Fruit fly (Drosophila melanogaster) whole organism, embryonic: ENCODE data around the gene Dsp1.

Experiments used
- Ada2b ChIP-seq: fragments of 200-800 bp; sonication (Bioruptor generic); IDR thresholded peaks from 2 replicates; pipeline ENCODE4 v1.3.6; 2022; ENCODE audit warnings: missing biosample characterization, missing genetic modification characterization
- Adf1 ChIP-seq: fragments of 200-800 bp; sonication (Bioruptor generic); IDR thresholded peaks from 2 replicates; pipeline ENCODE4 v1.3.6; 2022; ENCODE audit warnings: missing biosample characterization, missing genetic modification characterization
- Blimp-1 ChIP-seq: fragments of 200-800 bp; sonication (Bioruptor generic); optimal IDR thresholded peaks from 3 replicates; lab custom pipeline; 2018; ENCODE audit warnings: missing biosample characterization, missing genetic modification characterization, mild to moderate bottlenecking, moderate library complexity, missing genetic modification reagents
- CG10274 ChIP-seq: fragments of 200-800 bp; sonication (Bioruptor generic); optimal IDR thresholded peaks from 3 replicates; lab custom pipeline; 2017; ENCODE audit warnings: missing biosample characterization, mild to moderate bottlenecking, missing genetic modification characterization
- CG10543 ChIP-seq: fragments of 200-800 bp; sonication (Bioruptor generic); optimal IDR thresholded peaks from 3 replicates; lab custom pipeline; 2017; ENCODE audit warnings: missing biosample characterization, mild to moderate bottlenecking, missing genetic modification characterization, moderate library complexity
- CG10959 ChIP-seq: fragments of 200-800 bp; sonication (Bioruptor generic); IDR thresholded peaks from 2 replicates; pipeline ENCODE4 v1.3.6; 2022; ENCODE audit warnings: missing biosample characterization, missing genetic modification characterization
- CG10979 ChIP-seq: fragments of 200-800 bp; sonication (Bioruptor generic); optimal IDR thresholded peaks from 2 replicates; lab custom pipeline; 2018; ENCODE audit warnings: missing biosample characterization, mild to moderate bottlenecking, missing genetic modification characterization, moderate library complexity
- CG12071 ChIP-seq: fragments of 200-800 bp; sonication (Bioruptor generic); optimal IDR thresholded peaks from 3 replicates; lab custom pipeline; 2018; ENCODE audit warnings: missing biosample characterization, mild to moderate bottlenecking, missing genetic modification characterization
- CG14710 ChIP-seq: fragments of 200-800 bp; sonication (Bioruptor generic); optimal IDR thresholded peaks from 3 replicates; lab custom pipeline; 2019; ENCODE audit warnings: missing biosample characterization, mild to moderate bottlenecking, missing genetic modification characterization, moderate library complexity
- CG1603 ChIP-seq: fragments of 200-800 bp; sonication (Bioruptor generic); optimal IDR thresholded peaks from 2 replicates; lab custom pipeline; 2019; ENCODE audit warnings: missing biosample characterization, mild to moderate bottlenecking, missing genetic modification characterization, moderate library complexity
- CG16779 ChIP-seq: fragments of 200-800 bp; sonication (Bioruptor generic); IDR thresholded peaks from 2 replicates; pipeline ENCODE4 v1.3.6; 2022; ENCODE audit warnings: missing biosample characterization, missing genetic modification characterization
- CG17328 ChIP-seq: fragments of 200-800 bp; sonication (Bioruptor generic); IDR thresholded peaks from 2 replicates; pipeline ENCODE4 v1.3.6; 2022; ENCODE audit warnings: missing biosample characterization, missing genetic modification characterization
- CG17829 ChIP-seq: fragments of 200-800 bp; optimal IDR thresholded peaks from 2 replicates; lab custom pipeline; 2019; ENCODE audit warnings: missing biosample characterization, mild to moderate bottlenecking, missing genetic modification characterization, moderate library complexity
- CG2678 ChIP-seq: fragments of 200-800 bp; sonication (Bioruptor generic); optimal IDR thresholded peaks from 3 replicates; lab custom pipeline; 2019; ENCODE audit warnings: missing biosample characterization, mild to moderate bottlenecking, missing genetic modification characterization, moderate library complexity
- CG30020 ChIP-seq: fragments of 200-800 bp; optimal IDR thresholded peaks from 2 replicates; lab custom pipeline; 2019; ENCODE audit warnings: missing biosample characterization, mild to moderate bottlenecking, missing genetic modification characterization, moderate library complexity
- CG34224 ChIP-seq: fragments of 200-800 bp; sonication (Bioruptor generic); IDR thresholded peaks from 3 replicates; pipeline ENCODE4 v1.3.6; 2022; ENCODE audit warnings: missing biosample characterization, missing genetic modification characterization; ENCODE audit not compliant: partially characterized antibody
- CG4730 ChIP-seq: fragments of 200-800 bp; sonication (Bioruptor generic); IDR thresholded peaks from 2 replicates; pipeline ENCODE4 v1.3.6; 2022; ENCODE audit warnings: missing biosample characterization, missing genetic modification characterization
- CG9437 ChIP-seq: fragments of 200-800 bp; sonication (Bioruptor generic); optimal IDR thresholded peaks from 2 replicates; lab custom pipeline; 2018; ENCODE audit warnings: missing biosample characterization, mild to moderate bottlenecking, missing genetic modification characterization
- CoRest ChIP-seq: fragments of 200-800 bp; sonication (Bioruptor generic); optimal IDR thresholded peaks from 3 replicates; lab custom pipeline; 2018; ENCODE audit warnings: missing biosample characterization, mild to moderate bottlenecking, missing genetic modification characterization, moderate library complexity
- Doc2 ChIP-seq: fragments of 200-800 bp; sonication (Bioruptor generic); IDR thresholded peaks from 2 replicates; pipeline ENCODE4 v1.3.6; 2022; ENCODE audit warnings: missing biosample characterization, missing genetic modification characterization
- Drgx ChIP-seq: fragments of 200-800 bp; sonication (Bioruptor generic); IDR thresholded peaks from 2 replicates; pipeline ENCODE4 v1.3.6; 2022; ENCODE audit warnings: missing biosample characterization, missing genetic modification characterization
- HmgD ChIP-seq: fragments of 200-800 bp; sonication (Bioruptor generic); optimal IDR thresholded peaks from 3 replicates; lab custom pipeline; 2016; ENCODE audit warnings: missing biosample characterization, missing genetic modification characterization
- MTF-1 ChIP-seq: fragments of 200-800 bp; sonication (Bioruptor generic); optimal IDR thresholded peaks from 2 replicates; lab custom pipeline; 2018; ENCODE audit warnings: missing biosample characterization, mild to moderate bottlenecking, missing genetic modification characterization, borderline replicate concordance
- Mad ChIP-seq: fragments of 200-800 bp; sonication (Bioruptor generic); optimal IDR thresholded peaks from 2 replicates; lab custom pipeline; 2016; ENCODE audit warnings: missing biosample characterization, missing genetic modification characterization
- Mes4 ChIP-seq: fragments of 200-800 bp; sonication (Bioruptor generic); optimal IDR thresholded peaks from 2 replicates; lab custom pipeline; 2016; ENCODE audit warnings: missing biosample characterization, missing genetic modification characterization
- NK7.1 ChIP-seq: fragments of 200-800 bp; sonication (Bioruptor generic); optimal IDR thresholded peaks from 3 replicates; lab custom pipeline; 2016; ENCODE audit warnings: missing biosample characterization, missing genetic modification characterization
- Oli ChIP-seq: fragments of 200-800 bp; sonication (Bioruptor generic); optimal IDR thresholded peaks from 2 replicates; lab custom pipeline; 2018; ENCODE audit warnings: missing biosample characterization, mild to moderate bottlenecking, missing genetic modification characterization, moderate library complexity
- Sin3A ChIP-seq: fragments of >200 bp; optimal IDR thresholded peaks from 2 replicates; lab custom pipeline; 2018
- Sox102F ChIP-seq: fragments of 200-800 bp; sonication (Bioruptor generic); optimal IDR thresholded peaks from 2 replicates; lab custom pipeline; 2018; ENCODE audit warnings: missing biosample characterization, mild to moderate bottlenecking, missing genetic modification characterization, moderate library complexity
- Trl ChIP-seq, 3 experiments: fragments of >200 bp in 2 of 3; fragments of 200-800 bp in 1 of 3; sonication (Bioruptor generic) in 1 of 3; optimal IDR thresholded peaks; 2 replicates in 1 of 3; 3 replicates in 2 of 3; lab custom pipeline; 2016 to 2017; ENCODE audit warnings: missing biosample characterization in 1 of 3, missing genetic modification characterization in 1 of 3
- ac ChIP-seq: fragments of 200-800 bp; sonication (Bioruptor generic); optimal IDR thresholded peaks from 3 replicates; lab custom pipeline; 2017; ENCODE audit warnings: missing biosample characterization, mild to moderate bottlenecking, missing genetic modification characterization
- btn ChIP-seq: fragments of 200-800 bp; sonication (Bioruptor generic); optimal IDR thresholded peaks from 2 replicates; lab custom pipeline; 2016; ENCODE audit warnings: missing biosample characterization, missing genetic modification characterization
- crp ChIP-seq, 2 experiments: fragments of 200-800 bp; sonication (Bioruptor generic); optimal IDR thresholded peaks; 2 replicates in 1 of 2; 3 replicates in 1 of 2; lab custom pipeline; 2017; ENCODE audit warnings: missing biosample characterization in 2 of 2, missing genetic modification characterization in 2 of 2, mild to moderate bottlenecking in 1 of 2, moderate library complexity in 1 of 2
- dm ChIP-seq: fragments of 200-800 bp; sonication (Bioruptor generic); optimal IDR thresholded peaks from 3 replicates; lab custom pipeline; 2016; ENCODE audit warnings: missing biosample characterization, missing genetic modification characterization
- ftz-f1 ChIP-seq: fragments of 200-800 bp; sonication (Bioruptor generic); optimal IDR thresholded peaks from 2 replicates; lab custom pipeline; 2016; ENCODE audit warnings: missing biosample characterization, missing genetic modification characterization
- gcm2 ChIP-seq: fragments of 200-800 bp; sonication (Bioruptor generic); optimal IDR thresholded peaks from 2 replicates; lab custom pipeline; 2016; ENCODE audit warnings: missing biosample characterization, missing genetic modification characterization
- gsb-n ChIP-seq: fragments of 200-800 bp; sonication (Bioruptor generic); optimal IDR thresholded peaks from 3 replicates; lab custom pipeline; 2018; ENCODE audit warnings: missing biosample characterization, mild to moderate bottlenecking, missing genetic modification characterization
- hb ChIP-seq: fragments of 200-800 bp; sonication (Bioruptor generic); IDR thresholded peaks from 3 replicates; pipeline ENCODE4 v1.3.6; 2022; ENCODE audit warnings: missing biosample characterization, missing genetic modification characterization; ENCODE audit not compliant: partially characterized antibody
- hbn ChIP-seq: fragments of 200-800 bp; sonication (Bioruptor generic); IDR thresholded peaks from 2 replicates; pipeline ENCODE4 v1.3.6; 2022; ENCODE audit warnings: missing biosample characterization, missing genetic modification characterization; ENCODE audit not compliant: partially characterized antibody
- hkb ChIP-seq, 2 experiments: fragments of 200-800 bp in 1 of 2; fragments of >200 bp in 1 of 2; sonication (Bioruptor generic) in 1 of 2; IDR thresholded peaks in 1 of 2; optimal IDR thresholded peaks in 1 of 2; 2 replicates each; pipeline versions ENCODE4 v1.3.6 to Lab custom; 2017 to 2022; ENCODE audit warnings: missing biosample characterization in 1 of 2, missing genetic modification characterization in 1 of 2
- mam ChIP-seq: fragments of 200-800 bp; sonication (Bioruptor generic); optimal IDR thresholded peaks from 3 replicates; lab custom pipeline; 2016; ENCODE audit warnings: missing biosample characterization, missing genetic modification characterization
- oc ChIP-seq: fragments of 200-800 bp; sonication (Bioruptor generic); optimal IDR thresholded peaks from 2 replicates; lab custom pipeline; 2018; ENCODE audit warnings: missing biosample characterization, mild to moderate bottlenecking, missing genetic modification characterization, moderate library complexity
- run ChIP-seq: fragments of 200-800 bp; sonication (Bioruptor generic); optimal IDR thresholded peaks from 3 replicates; lab custom pipeline; 2018; ENCODE audit warnings: missing biosample characterization, mild to moderate bottlenecking, missing genetic modification characterization
- sens-2 ChIP-seq: fragments of 200-800 bp; sonication (Bioruptor generic); IDR thresholded peaks from 2 replicates; pipeline ENCODE4 v1.3.6; 2022; ENCODE audit warnings: missing biosample characterization, missing genetic modification characterization
- sima ChIP-seq: fragments of 200-800 bp; sonication (Bioruptor generic); optimal IDR thresholded peaks from 2 replicates; lab custom pipeline; 2016; ENCODE audit warnings: missing biosample characterization, missing genetic modification characterization
- sob ChIP-seq: fragments of 200-800 bp; sonication (Bioruptor generic); IDR thresholded peaks from 2 replicates; pipeline ENCODE4 v1.3.6; 2022; ENCODE audit warnings: missing biosample characterization, missing genetic modification characterization
- stwl ChIP-seq: fragments of 200-800 bp; sonication (Bioruptor generic); optimal IDR thresholded peaks from 3 replicates; lab custom pipeline; 2018; ENCODE audit warnings: missing biosample characterization, mild to moderate bottlenecking, missing genetic modification characterization, moderate library complexity
- tin ChIP-seq: fragments of 200-800 bp; sonication (Bioruptor generic); optimal IDR thresholded peaks from 3 replicates; lab custom pipeline; 2016; ENCODE audit warnings: missing biosample characterization, missing genetic modification characterization
- tll ChIP-seq, 2 experiments: fragments of 200-800 bp in 1 of 2; fragments of >200 bp in 1 of 2; sonication (Bioruptor generic) in 1 of 2; optimal IDR thresholded peaks; 2 replicates each; lab custom pipeline; 2017 to 2019; ENCODE audit warnings: missing biosample characterization in 2 of 2, missing genetic modification characterization in 2 of 2, mild to moderate bottlenecking in 1 of 2, moderate library complexity in 1 of 2

The Dsp1 gene

DNA sequence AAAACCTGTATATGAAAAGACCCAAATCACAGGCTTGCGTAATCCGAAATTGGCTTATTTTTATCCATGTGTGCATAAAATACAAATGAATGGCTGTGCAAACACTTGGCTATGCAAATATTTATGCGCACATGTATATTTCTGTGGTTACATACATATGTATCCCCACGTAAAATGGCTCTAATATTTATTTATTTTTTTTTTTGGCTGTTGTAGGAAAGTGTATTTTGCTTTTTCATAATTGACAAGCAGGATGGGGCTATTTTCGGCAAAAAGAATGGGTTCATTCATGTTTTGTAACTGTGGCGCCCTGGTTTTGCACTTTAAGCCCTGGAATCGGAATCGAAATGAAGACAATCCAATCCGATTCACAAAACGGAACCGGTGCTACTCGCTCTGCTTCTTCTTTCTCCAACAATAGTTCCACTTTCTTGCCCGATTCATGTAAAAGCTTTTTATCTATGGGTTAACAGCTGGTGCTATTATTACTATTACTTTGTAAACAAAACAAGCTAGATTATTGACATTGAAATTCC, 1.8 kb downstream of the Dsp1 start (continued):
- TF ChIP-seq CG1603 (peak; percentile 37), Mad (GFP tag; lab: Kevin White, UChicago) (peak; percentile 57), CG10543 (GFP tag; lab: Kevin White, UChicago) (peak; percentile 79), run (tag; lab: Kevin White, UChicago) (peak; percentile 10), btn (GFP tag; lab: Kevin White, UChicago) (peak; percentile 34), CG17328 (peak; percentile 78), Oli (tag; lab: Kevin White, UChicago) (peak; percentile 62), ac (GFP tag; lab: Kevin White, UChicago) (peak; percentile 4), mam (GFP tag; lab: Kevin White, UChicago) (peak; percentile 71), tin (GFP tag; lab: Kevin White, UChicago) (peak; percentile 77), gsb-n (tag; lab: Kevin White, UChicago) (no peak), CG30020 (tag; lab: Kevin White, UChicago) (peak; percentile 64), NK7.1 (GFP tag; lab: Kevin White, UChicago) (peak; percentile 22), dm (GFP tag; lab: Kevin White, UChicago) (peak; percentile 51), CoRest (tag; lab: Kevin White, UChicago) (peak; percentile 73), ftz-f1 (GFP tag; lab: Kevin White, UChicago) (no peak), HmgD (GFP tag; lab: Kevin White, UChicago) (peak; percentile 6), CG4730 (peak; percentile 59), Ada2b (peak; percentile 70), CG9437 (GFP tag; lab: Kevin White, UChicago) (peak; percentile 63), tll (GFP tag; optimal IDR thresholded peaks at IDR 0.05; lab: Kevin White, UChicago) (no peak), CG12071 (GFP tag; lab: Kevin White, UChicago) (peak; percentile 64), Blimp-1 (GFP tag; lab: Kevin White, UChicago) (peak; percentile 55), Doc2 (GFP tag; lab: Robert Waterston, UW) (no peak), oc (tag; lab: Kevin White, UChicago) (peak; percentile 60), hb (GFP tag; lab: Robert Waterston, UW) (no peak), gcm2 (GFP tag; lab: Kevin White, UChicago) (peak; percentile 68)

DNA sequence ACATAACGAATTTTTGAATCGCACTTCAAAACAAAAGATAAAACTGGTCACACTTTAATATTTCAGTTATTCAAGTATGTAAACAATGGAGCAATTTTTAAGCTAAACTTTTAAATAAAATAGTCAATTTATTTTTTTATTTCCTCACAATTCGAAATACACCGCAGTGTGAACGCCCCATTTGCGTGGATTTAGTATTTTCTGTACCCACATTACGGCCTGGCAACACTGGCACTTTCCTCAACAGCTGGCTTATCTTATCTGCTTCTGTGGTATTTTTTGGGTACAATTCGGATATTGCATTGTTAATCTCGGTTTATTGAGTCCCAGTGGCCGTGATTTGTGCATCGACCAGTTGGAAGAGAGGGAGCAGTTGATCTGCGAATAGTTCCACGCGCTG, 16.6 kb downstream of the Dsp1 start, which contains the start of gene sl:
Gene sl, plus strand, starts transcription at position 254 of the 400 bp plus-strand sequence.
- TF ChIP-seq sens-2 (no peak; the same call in 1 of the 2 replicates), CG10959 (no peak), Mes4 (GFP tag; lab: Kevin White, UChicago) (no peak), sima (GFP tag; lab: Kevin White, UChicago) (no peak), hbn (GFP tag; lab: Robert Waterston, UW) (peak; percentile 49; the same call in 1 of the 2 replicates), sob (no peak), stwl (tag; lab: Kevin White, UChicago) (peak; percentile 95), crp (GFP tag; optimal IDR thresholded peaks at IDR 0.05; lab: Kevin White, UChicago) (peak; percentile 5 to 82), Drgx (GFP tag; lab: Robert Waterston, UW) (no peak), CG10979 (no peak), Adf1 (no peak), CG14710 (tag; lab: Kevin White, UChicago) (peak; percentile 46), CG16779 (GFP tag; lab: Robert Waterston, UW) (no peak), CG17829 (peak; percentile 44), CG17328 (0 out of 2 replicates have a peak, but pooled peaks have one; percentile 19), CG2678 (tag; lab: Kevin White, UChicago) (no peak), CG10274 (GFP tag; lab: Kevin White, UChicago) (no peak), CG34224 (GFP tag; lab: Robert Waterston, UW) (peak; percentile 53; the same call in 2 of the 3 replicates), MTF-1 (no peak), Sox102F (GFP tag; lab: Kevin White, UChicago) (no peak), hkb (optimal IDR thresholded peaks at IDR 0.05; lab: Kevin White, UChicago) (no peak), hkb (GFP tag; IDR thresholded peaks at IDR 0.05; lab: Robert Waterston, UW) (no peak), Sin3A (lab: Kevin White, UChicago) (peak; percentile 6), Trl (optimal IDR thresholded peaks at IDR 0.05; lab: Kevin White, UChicago) (no peak), Trl (GFP tag; optimal IDR thresholded peaks at IDR 0.05; lab: Kevin White, UChicago) (no peak)
